Fruit fly (Drosophila melanogaster) whole organism, wandering third instar larva: ENCODE data around the gene CG33120.

ENCODE experiments used
- CG9705 ChIP-seq: fragments of 200-800 bp; sonication (Bioruptor generic); optimal IDR thresholded peaks from 2 replicates; lab custom pipeline; 2018; ENCODE audit warnings: missing biosample characterization, mild to moderate bottlenecking, missing genetic modification characterization
- Dfd ChIP-seq: fragments of >200 bp; optimal IDR thresholded peaks from 2 replicates; lab custom pipeline; 2017; ENCODE audit warnings: missing biosample characterization, missing genetic modification characterization
- GATAd ChIP-seq: sonication (Bioruptor generic); optimal IDR thresholded peaks from 2 replicates; lab custom pipeline; 2016; ENCODE audit warnings: missing biosample characterization, missing genetic modification characterization
- Hr78 ChIP-seq: fragments of >200 bp; optimal IDR thresholded peaks from 2 replicates; lab custom pipeline; 2017; ENCODE audit warnings: missing biosample characterization, missing genetic modification characterization
- Jra ChIP-seq: sonication (Bioruptor generic); optimal IDR thresholded peaks from 2 replicates; lab custom pipeline; 2016; ENCODE audit warnings: missing biosample characterization, missing genetic modification characterization
- Myc ChIP-seq: fragments of >200 bp; optimal IDR thresholded peaks from 2 replicates; lab custom pipeline; 2017
- Vsx2 ChIP-seq: fragments of 200-300, 225-300 bp; sonication (Bioruptor generic); optimal IDR thresholded peaks from 2 replicates; lab custom pipeline; 2018; ENCODE audit warnings: missing biosample characterization, missing genetic modification characterization; ENCODE audit not compliant: partially characterized antibody
- brk ChIP-seq: fragments of 200-800 bp; sonication (Bioruptor generic); optimal IDR thresholded peaks from 2 replicates; lab custom pipeline; 2016; ENCODE audit warnings: missing biosample characterization, mild to moderate bottlenecking, missing genetic modification characterization
- dmrt93B ChIP-seq: fragments of 200-800 bp; sonication (Bioruptor generic); optimal IDR thresholded peaks from 2 replicates; lab custom pipeline; 2018; ENCODE audit warnings: missing biosample characterization, mild to moderate bottlenecking, missing genetic modification characterization
- ey ChIP-seq: fragments of 200-800 bp; sonication (Bioruptor generic); optimal IDR thresholded peaks from 2 replicates; lab custom pipeline; 2016; ENCODE audit warnings: missing biosample characterization, missing genetic modification characterization
- h ChIP-seq: fragments of 200-800 bp; sonication (Bioruptor generic); optimal IDR thresholded peaks from 3 replicates; lab custom pipeline; 2016; ENCODE audit warnings: missing biosample characterization, mild to moderate bottlenecking, missing genetic modification characterization
- pan ChIP-seq: fragments of >200 bp; optimal IDR thresholded peaks from 2 replicates; lab custom pipeline; 2017
- psq ChIP-seq: fragments of 200-800 bp; sonication (Bioruptor generic); optimal IDR thresholded peaks from 3 replicates; lab custom pipeline; 2017; ENCODE audit warnings: missing biosample characterization, mild to moderate bottlenecking, missing genetic modification characterization, moderate library complexity
- usp ChIP-seq: fragments of >200 bp; optimal IDR thresholded peaks from 2 replicates; lab custom pipeline; 2017; ENCODE audit warnings: missing biosample characterization, missing genetic modification characterization

DNA sequence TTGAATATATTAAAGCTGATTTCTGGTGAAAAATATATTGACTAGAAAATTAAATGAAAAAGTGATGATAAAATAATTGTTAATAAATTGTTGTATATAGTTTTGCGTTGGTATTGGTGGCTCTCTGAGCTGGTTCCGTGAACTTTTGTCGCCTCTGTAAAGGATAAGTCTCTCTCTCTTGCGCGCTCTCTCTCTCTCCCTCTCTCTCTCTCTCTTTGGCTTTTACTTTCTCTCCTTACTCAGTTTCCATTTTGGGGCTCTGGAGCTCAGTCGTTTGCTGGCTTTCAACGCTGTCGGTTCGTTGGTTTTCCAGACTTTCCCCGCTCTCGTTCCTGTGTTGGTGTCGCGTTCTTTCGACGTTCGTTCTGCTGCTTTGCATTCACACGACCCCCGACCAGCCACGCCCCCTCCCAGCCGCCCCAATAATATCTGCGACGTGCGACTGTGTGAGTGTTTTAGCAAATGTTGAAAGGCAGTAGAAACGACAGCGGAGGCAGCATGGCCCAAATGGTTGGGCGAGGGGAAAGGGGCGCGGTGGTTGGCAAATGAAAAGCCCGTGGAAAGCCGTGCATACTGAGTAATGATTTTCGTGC, 634 bp upstream of the CG33120 start, which contains the start of gene CG17321:
- no peak for TF ChIP-seq h (GFP tag; lab: Kevin White, UChicago)
- TF ChIP-seq Myc (lab: Kevin White, UChicago), result no peak
- TF ChIP-seq Hr78, result no peak
- no peak for TF ChIP-seq psq (GFP tag; lab: Kevin White, UChicago)
- TF ChIP-seq Jra (GFP tag; lab: Kevin White, UChicago), result no peak
- no peak for TF ChIP-seq pan (lab: Kevin White, UChicago)
- no peak for TF ChIP-seq CG9705
- no peak for TF ChIP-seq brk (GFP tag; lab: Kevin White, UChicago)
- TF ChIP-seq GATAd, result no peak
- TF ChIP-seq ey (GFP tag; lab: Kevin White, UChicago), result no peak
- TF ChIP-seq usp (GFP tag; lab: Kevin White, UChicago), result no peak
- TF ChIP-seq dmrt93B (GFP tag; lab: Kevin White, UChicago), result no peak
- TF ChIP-seq Dfd (GFP tag; lab: Kevin White, UChicago), result no peak
- TF ChIP-seq Vsx2 (GFP tag; lab: Kevin White, UChicago), result peak; percentile 62
